Worm (Caenorhabditis elegans): Measurements from ENCODE around the gene F07C3.3.

DNA sequence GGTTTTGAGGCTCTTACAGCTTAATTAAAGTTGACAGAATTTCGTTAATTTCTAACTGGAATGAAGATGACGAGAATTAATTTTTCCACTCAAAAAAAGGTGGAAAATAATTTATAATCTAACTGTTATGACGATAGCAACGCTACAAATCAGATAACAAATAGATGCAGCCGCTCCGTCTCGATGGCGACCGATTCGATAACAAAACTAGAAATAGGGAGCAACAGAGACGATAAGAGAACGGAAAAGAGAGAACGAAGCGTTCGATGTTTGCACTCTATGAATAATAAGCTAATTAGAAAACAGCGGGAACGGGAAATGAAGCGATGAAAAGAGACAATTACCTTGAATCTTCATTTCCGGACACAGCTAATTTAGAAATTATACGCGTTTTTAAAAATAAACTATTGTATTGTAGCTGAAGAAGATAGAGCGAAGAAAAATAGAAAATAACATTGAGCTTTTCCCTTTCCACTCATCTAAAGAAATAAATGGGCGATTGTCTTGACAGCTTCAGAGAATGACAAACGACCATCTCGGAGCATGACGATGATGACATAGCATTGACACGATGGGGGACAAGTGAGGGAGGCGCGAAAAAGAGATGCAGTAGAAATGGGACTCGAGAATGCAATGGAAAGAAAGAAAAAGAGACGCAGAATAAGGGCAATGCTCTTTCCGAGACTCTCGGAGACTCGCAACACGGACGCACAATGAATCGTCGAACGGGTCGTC lies 13.4 kb downstream of the F07C3.3 start:
- TF ChIP-seq lin-13 (tag; optimal IDR thresholded peaks at IDR 0.05) (no peak), snpc-4 (tag; optimal IDR thresholded peaks at IDR 0.05) (no peak), elt-3 (tag; optimal IDR thresholded peaks at IDR 0.05) (no peak), unc-62 (GFP tag; optimal IDR thresholded peaks at IDR 0.05) (peak; percentile 91), sptf-1 (tag; optimal IDR thresholded peaks at IDR 0.05) (no peak), ztf-11 (tag; optimal IDR thresholded peaks at IDR 0.05) (no peak), blmp-1 (tag; optimal IDR thresholded peaks at IDR 0.05) (no peak), elt-1 (tag; optimal IDR thresholded peaks at IDR 0.05; ENCODE audit: borderline replicate concordance, insufficient read depth) (no peak), nhr-76 (tag; optimal IDR thresholded peaks at IDR 0.05) (no peak), nhr-28 (tag; optimal IDR thresholded peaks at IDR 0.05) (no peak), ces-1 (GFP tag; optimal IDR thresholded peaks at IDR 0.05) (peak; percentile 20)
